Worm (Caenorhabditis elegans): Measurements from ENCODE around the gene ttbk-2.2.
"Not testable (repeated sequence)": the region's sequence is repeated elsewhere in the genome, so short reads cannot be mapped to it uniquely, and the experiment has no call there.

- TF ChIP-seq lsy-27 (tag; optimal IDR thresholded peaks at IDR 0.05; ENCODE audit: borderline replicate concordance, insufficient read depth); rpc-1 (optimal IDR thresholded peaks at IDR 0.05); rpc-1 (tag; optimal IDR thresholded peaks at IDR 0.05); ama-1 (optimal IDR thresholded peaks at IDR 0.05); ama-1 (GFP tag; optimal IDR thresholded peaks at IDR 0.05); aptf-3 (GFP tag; IDR thresholded peaks at IDR 0.05); K12H6.12 (tag; optimal IDR thresholded peaks at IDR 0.05); sptf-2 (GFP tag; optimal IDR thresholded peaks at IDR 0.05); athp-1 (tag; optimal IDR thresholded peaks at IDR 0.05); F55B11.4 (tag; optimal IDR thresholded peaks at IDR 0.05; ENCODE audit: borderline replicate concordance, insufficient read depth): not testable (repeated sequence)
Observed at ce11 chrIV:5089795-5090528, 23.2 kb upstream of the ttbk-2.2 start.

Measured in whole organism, young adult.